Worm (Caenorhabditis elegans): ENCODE data around the gene set-31.

- TF ChIP-seq ceh-34 (tag; optimal IDR thresholded peaks at IDR 0.05) (no peak), ceh-14 (tag; optimal IDR thresholded peaks at IDR 0.05) (no peak), ama-1 (optimal IDR thresholded peaks at IDR 0.05) (no peak), unc-55 (GFP tag; optimal IDR thresholded peaks at IDR 0.05) (no peak)
These were observed 49.2 kb upstream of the set-31 start for ce11 chrV:14368272-14369052.

Data from whole organism, late embryonic.